Fruit fly (Drosophila melanogaster) whole organism, embryonic: Measurements from ENCODE around the gene CG14237.

Source experiments
- ATbp ChIP-seq: fragments of 200-800 bp; sonication (Bioruptor generic); optimal IDR thresholded peaks from 2 replicates; lab custom pipeline; 2017; ENCODE audit warnings: missing biosample characterization, mild to moderate bottlenecking, missing genetic modification characterization, missing genetic modification reagents
- CG10209 ChIP-seq: fragments of 200-800 bp; sonication (Bioruptor generic); optimal IDR thresholded peaks from 3 replicates; lab custom pipeline; 2017; ENCODE audit warnings: missing biosample characterization, mild to moderate bottlenecking, missing genetic modification characterization, missing genetic modification reagents
- CG10274 ChIP-seq: fragments of 200-800 bp; sonication (Bioruptor generic); optimal IDR thresholded peaks from 3 replicates; lab custom pipeline; 2017; ENCODE audit warnings: missing biosample characterization, mild to moderate bottlenecking, missing genetic modification characterization
- CG10959 ChIP-seq: fragments of 200-800 bp; sonication (Bioruptor generic); IDR thresholded peaks from 2 replicates; pipeline ENCODE4 v1.3.6; 2022; ENCODE audit warnings: missing biosample characterization, missing genetic modification characterization
- CG11247 ChIP-seq: fragments of 200-800 bp; sonication (Bioruptor generic); IDR thresholded peaks from 2 replicates; pipeline ENCODE4 v1.3.6; 2022; ENCODE audit warnings: missing biosample characterization, missing genetic modification characterization
- CG11456 ChIP-seq: fragments of 200-800 bp; sonication (Bioruptor generic); IDR thresholded peaks from 3 replicates; pipeline ENCODE4 v1.3.6; 2022; ENCODE audit warnings: missing biosample characterization, missing genetic modification characterization
- CG11504 ChIP-seq: fragments of 200-800 bp; sonication (Bioruptor generic); optimal IDR thresholded peaks from 3 replicates; lab custom pipeline; 2019; ENCODE audit warnings: missing biosample characterization, mild to moderate bottlenecking, missing genetic modification characterization, moderate library complexity
- CG11696 ChIP-seq: fragments of 200-800 bp; sonication (Bioruptor generic); IDR thresholded peaks from 2 replicates; pipeline ENCODE4 v1.3.6; 2022; ENCODE audit warnings: missing biosample characterization, missing genetic modification characterization
- CG12236 ChIP-seq: fragments of 200-800 bp; sonication (Bioruptor generic); optimal IDR thresholded peaks from 2 replicates; lab custom pipeline; 2016; ENCODE audit warnings: missing biosample characterization, missing genetic modification characterization
- CG13775 ChIP-seq: fragments of 200-800 bp; sonication (Bioruptor generic); optimal IDR thresholded peaks from 3 replicates; lab custom pipeline; 2017; ENCODE audit warnings: missing biosample characterization, mild to moderate bottlenecking, missing genetic modification characterization
- CG17328 ChIP-seq: fragments of 200-800 bp; sonication (Bioruptor generic); IDR thresholded peaks from 2 replicates; pipeline ENCODE4 v1.3.6; 2022; ENCODE audit warnings: missing biosample characterization, missing genetic modification characterization
- CG17361 ChIP-seq: fragments of 200-800 bp; sonication (Bioruptor generic); IDR thresholded peaks from 3 replicates; pipeline ENCODE4 v1.3.6; 2022; ENCODE audit warnings: missing biosample characterization, missing genetic modification characterization
- CG2116 ChIP-seq: fragments of 200-800 bp; sonication (Bioruptor generic); optimal IDR thresholded peaks from 3 replicates; lab custom pipeline; 2018; ENCODE audit warnings: missing biosample characterization, mild to moderate bottlenecking, missing genetic modification characterization
- CG3163 ChIP-seq: fragments of 200-800 bp; sonication (Bioruptor generic); optimal IDR thresholded peaks from 3 replicates; lab custom pipeline; 2016; ENCODE audit warnings: missing biosample characterization, missing genetic modification characterization
- CG32767 ChIP-seq: fragments of 200-800 bp; sonication (Bioruptor generic); IDR thresholded peaks from 2 replicates; pipeline ENCODE4 v1.3.6; 2022; ENCODE audit warnings: missing biosample characterization, missing genetic modification characterization
- CG3847 ChIP-seq: fragments of 200-800 bp; sonication (Bioruptor generic); IDR thresholded peaks from 2 replicates; pipeline ENCODE4 v1.3.6; 2022; ENCODE audit warnings: missing biosample characterization, missing genetic modification characterization
- CG5953 ChIP-seq: fragments of 200-800 bp; sonication (Bioruptor generic); IDR thresholded peaks from 2 replicates; pipeline ENCODE4 v1.3.6; 2022; ENCODE audit warnings: missing biosample characterization, missing genetic modification characterization
- CG6254 ChIP-seq: fragments of 200-800 bp; sonication (Bioruptor generic); optimal IDR thresholded peaks from 3 replicates; lab custom pipeline; 2017; ENCODE audit warnings: mild to moderate bottlenecking, missing biosample characterization, missing genetic modification reagents, missing genetic modification characterization
- CG7372 ChIP-seq: fragments of 200-800 bp; sonication (Bioruptor generic); IDR thresholded peaks from 2 replicates; pipeline ENCODE4 v1.3.6; 2022; ENCODE audit warnings: missing biosample characterization, missing genetic modification characterization
- CG8388 ChIP-seq: fragments of 200-800 bp; sonication (Bioruptor generic); optimal IDR thresholded peaks from 2 replicates; lab custom pipeline; 2019; ENCODE audit warnings: missing biosample characterization, mild to moderate bottlenecking, missing genetic modification characterization, moderate library complexity
- CrebB ChIP-seq: fragments of 200-800 bp; sonication (Bioruptor generic); optimal IDR thresholded peaks from 3 replicates; lab custom pipeline; 2018; ENCODE audit warnings: missing biosample characterization, mild to moderate bottlenecking, missing genetic modification characterization
- D ChIP-seq, 2 experiments: fragments of 200-800 bp in 1 of 2; fragments of >200 bp in 1 of 2; sonication (Bioruptor generic) in 1 of 2; optimal IDR thresholded peaks; 2 replicates in 1 of 2; 3 replicates in 1 of 2; lab custom pipeline; 2017; ENCODE audit warnings: mild to moderate bottlenecking in 1 of 2, missing biosample characterization in 1 of 2, missing genetic modification characterization in 1 of 2, missing genetic modification reagents in 1 of 2
- Elba2 ChIP-seq: fragments of 200-800 bp; sonication (Bioruptor generic); optimal IDR thresholded peaks from 3 replicates; lab custom pipeline; 2016; ENCODE audit warnings: missing biosample characterization, missing genetic modification characterization
- Hand ChIP-seq: fragments of 200-800 bp; sonication (Bioruptor generic); optimal IDR thresholded peaks from 2 replicates; lab custom pipeline; 2017; ENCODE audit warnings: mild to moderate bottlenecking, missing biosample characterization, missing genetic modification reagents, missing genetic modification characterization
- HmgZ ChIP-seq: fragments of 200-800 bp; sonication (Bioruptor generic); optimal IDR thresholded peaks from 2 replicates; lab custom pipeline; 2018; ENCODE audit warnings: missing biosample characterization, mild to moderate bottlenecking, missing genetic modification characterization
- Hmr ChIP-seq: fragments of 200-800 bp; sonication (Bioruptor generic); optimal IDR thresholded peaks from 3 replicates; lab custom pipeline; 2017; ENCODE audit warnings: mild to moderate bottlenecking, missing biosample characterization, missing genetic modification reagents, missing genetic modification characterization
- MESR4 ChIP-seq: fragments of 200-800 bp; sonication (Bioruptor generic); optimal IDR thresholded peaks from 2 replicates; lab custom pipeline; 2018; ENCODE audit warnings: missing biosample characterization, mild to moderate bottlenecking, missing genetic modification characterization, moderate library complexity
- Scr ChIP-seq: fragments of 200-800 bp; sonication (Bioruptor generic); IDR thresholded peaks from 2 replicates; pipeline ENCODE4 v1.3.6; 2022; ENCODE audit warnings: missing biosample characterization, missing genetic modification characterization; ENCODE audit not compliant: partially characterized antibody
- Six4 ChIP-seq: fragments of 200-800 bp; sonication (Bioruptor generic); optimal IDR thresholded peaks from 2 replicates; lab custom pipeline; 2016; ENCODE audit warnings: missing biosample characterization, missing genetic modification characterization
- Ssrp ChIP-seq: fragments of 200-800 bp; sonication (Bioruptor generic); optimal IDR thresholded peaks from 2 replicates; lab custom pipeline; 2018; ENCODE audit warnings: missing biosample characterization, mild to moderate bottlenecking, missing genetic modification characterization, moderate library complexity
- Xrp1 ChIP-seq: fragments of 200-800 bp; sonication (Bioruptor generic); IDR thresholded peaks from 2 replicates; pipeline ENCODE4 v1.3.6; 2022; ENCODE audit warnings: missing biosample characterization, missing genetic modification characterization
- abd-A ChIP-seq: fragments of 200-800 bp; sonication (Bioruptor generic); optimal IDR thresholded peaks from 3 replicates; lab custom pipeline; 2019; ENCODE audit warnings: missing biosample characterization, mild to moderate bottlenecking, missing genetic modification characterization, moderate library complexity
- ap ChIP-seq: fragments of 200-800 bp; sonication (Bioruptor generic); IDR thresholded peaks from 2 replicates; pipeline ENCODE4 v1.3.6; 2022; ENCODE audit warnings: missing biosample characterization, missing genetic modification characterization
- bbx ChIP-seq: fragments of 200-800 bp; sonication (Bioruptor generic); IDR thresholded peaks from 2 replicates; pipeline ENCODE4 v1.3.6; 2022; ENCODE audit warnings: missing biosample characterization, missing genetic modification characterization; ENCODE audit not compliant: partially characterized antibody
- bowl ChIP-seq: fragments of 200-800 bp; sonication (Bioruptor generic); IDR thresholded peaks from 2 replicates; pipeline ENCODE4 v1.3.6; 2022; ENCODE audit warnings: missing biosample characterization, missing genetic modification characterization
- cas ChIP-seq: fragments of 200-800 bp; sonication (Bioruptor generic); IDR thresholded peaks from 2 replicates; pipeline ENCODE4 v1.3.6; 2022; ENCODE audit warnings: missing biosample characterization, missing genetic modification characterization
- ci ChIP-seq: fragments of 200-800 bp; sonication (Bioruptor generic); IDR thresholded peaks from 3 replicates; pipeline ENCODE4 v1.3.6; 2022; ENCODE audit warnings: missing biosample characterization, missing genetic modification characterization
- dati ChIP-seq: fragments of 200-800 bp; sonication (Bioruptor generic); IDR thresholded peaks from 2 replicates; pipeline ENCODE4 v1.3.6; 2022; ENCODE audit warnings: missing biosample characterization, missing genetic modification characterization
- disco-r ChIP-seq: fragments of 200-800 bp; sonication (Bioruptor generic); optimal IDR thresholded peaks from 2 replicates; lab custom pipeline; 2016; ENCODE audit warnings: missing biosample characterization, missing genetic modification characterization
- dmrt99B ChIP-seq: fragments of 200-800 bp; sonication (Bioruptor generic); optimal IDR thresholded peaks from 2 replicates; lab custom pipeline; 2018; ENCODE audit warnings: missing biosample characterization, mild to moderate bottlenecking, missing genetic modification characterization, moderate library complexity
- fd102C ChIP-seq: fragments of 200-800 bp; sonication (Bioruptor generic); optimal IDR thresholded peaks from 2 replicates; lab custom pipeline; 2018; ENCODE audit warnings: missing biosample characterization, mild to moderate bottlenecking, missing genetic modification characterization, moderate library complexity
- grau ChIP-seq: fragments of 200-800 bp; optimal IDR thresholded peaks from 3 replicates; lab custom pipeline; 2019; ENCODE audit warnings: missing biosample characterization, mild to moderate bottlenecking, missing genetic modification characterization, moderate library complexity
- gro ChIP-seq: fragments of 200-800 bp; sonication (Bioruptor generic); optimal IDR thresholded peaks from 2 replicates; lab custom pipeline; 2016; ENCODE audit warnings: missing biosample characterization, missing genetic modification characterization
- h ChIP-seq: fragments of >200 bp; optimal IDR thresholded peaks from 2 replicates; lab custom pipeline; 2017
- her ChIP-seq: fragments of 200-800 bp; sonication (Bioruptor generic); optimal IDR thresholded peaks from 2 replicates; lab custom pipeline; 2016; ENCODE audit warnings: missing biosample characterization, missing genetic modification characterization
- sens-2 ChIP-seq: fragments of 200-800 bp; sonication (Bioruptor generic); IDR thresholded peaks from 2 replicates; pipeline ENCODE4 v1.3.6; 2022; ENCODE audit warnings: missing biosample characterization, missing genetic modification characterization
- ssp ChIP-seq: fragments of 200-800 bp; sonication (Bioruptor generic); IDR thresholded peaks from 2 replicates; pipeline ENCODE4 v1.3.6; 2022; ENCODE audit warnings: missing biosample characterization, missing genetic modification characterization
- toy ChIP-seq: fragments of 200-800 bp; sonication (Bioruptor generic); IDR thresholded peaks from 2 replicates; pipeline ENCODE4 v1.3.6; 2022; ENCODE audit warnings: missing biosample characterization, missing genetic modification characterization
- unc-4 ChIP-seq: fragments of 200-800 bp; sonication (Bioruptor generic); IDR thresholded peaks from 2 replicates; pipeline ENCODE4 v1.3.6; 2022; ENCODE audit warnings: missing biosample characterization, missing genetic modification characterization; ENCODE audit not compliant: partially characterized antibody
- vnd ChIP-seq: fragments of 200-800 bp; sonication (Bioruptor generic); IDR thresholded peaks from 3 replicates; pipeline ENCODE4 v1.3.6; 2022; ENCODE audit warnings: missing biosample characterization, missing genetic modification characterization; ENCODE audit not compliant: partially characterized antibody

CG14237 gene

dm6 chr3R:26443875-26444511, 12.7 kb upstream of the CG14237 start (continued):
- TF ChIP-seq bbx (GFP tag; lab: Robert Waterston, UW) (no peak), CG11504 (tag; lab: Kevin White, UChicago) (peak; percentile 81), CG2116 (no peak), CG11247 (GFP tag; lab: Robert Waterston, UW) (no peak), unc-4 (no peak), CG11456 (GFP tag; lab: Robert Waterston, UW) (peak; percentile 51; the same call in 1 of the 3 replicates), disco-r (GFP tag; lab: Kevin White, UChicago) (no peak), CG10274 (GFP tag; lab: Kevin White, UChicago) (no peak), CG8388 (GFP tag; lab: Kevin White, UChicago) (peak; percentile 65), ap (GFP tag; lab: Robert Waterston, UW) (no peak), dati (GFP tag; lab: Robert Waterston, UW) (no peak), bowl (GFP tag; lab: Robert Waterston, UW) (no peak), dmrt99B (tag; lab: Kevin White, UChicago) (peak; percentile 77), HmgZ (tag; lab: Kevin White, UChicago) (no peak), Ssrp (tag; lab: Kevin White, UChicago) (peak; percentile 56), grau (no peak), fd102C (GFP tag; lab: Kevin White, UChicago) (no peak), Six4 (peak; percentile 31), CG6254 (GFP tag; lab: Kevin White, UChicago) (peak; percentile 60), CG12236 (GFP tag; lab: Kevin White, UChicago) (no peak), CG13775 (GFP tag; lab: Kevin White, UChicago) (peak; percentile 8), sens-2 (GFP tag; lab: Robert Waterston, UW) (no peak), Hmr (no peak), h (lab: Kevin White, UChicago) (no peak), CG5953 (GFP tag; lab: Robert Waterston, UW) (no peak), CG11696 (GFP tag; lab: Robert Waterston, UW) (no peak), Scr (no peak), CG3847 (no peak), her (no peak), CG7372 (GFP tag; lab: Robert Waterston, UW) (0 out of 2 replicates have a peak, but pooled peaks have one; percentile 21), Hand (GFP tag; lab: Kevin White, UChicago) (no peak), CG10959 (GFP tag; lab: Robert Waterston, UW) (no peak), toy (no peak), ssp (GFP tag; lab: Robert Waterston, UW) (peak; percentile 52; the same call in 1 of the 2 replicates), Elba2 (GFP tag; lab: Kevin White, UChicago) (no peak), ATbp (peak; percentile 55), vnd (GFP tag; lab: Robert Waterston, UW) (no peak), ci (GFP tag; lab: Robert Waterston, UW) (0 out of 3 replicates have a peak, but pooled peaks have one; percentile 20), CG10209 (peak; percentile 39), CG32767 (GFP tag; lab: Robert Waterston, UW) (no peak), Xrp1 (GFP tag; lab: Robert Waterston, UW) (peak; percentile 76), CG3163 (GFP tag; lab: Kevin White, UChicago) (no peak), CG17361 (GFP tag; lab: Robert Waterston, UW) (peak; percentile 84), D (optimal IDR thresholded peaks at IDR 0.05; lab: Kevin White, UChicago) (no peak), D (GFP tag; optimal IDR thresholded peaks at IDR 0.05; lab: Kevin White, UChicago) (peak; percentile 77), gro (GFP tag; lab: Kevin White, UChicago) (no peak), CrebB (tag; lab: Kevin White, UChicago) (no peak), CG17328 (GFP tag; lab: Robert Waterston, UW) (peak; percentile 38; the same call in 1 of the 2 replicates), abd-A (no peak), cas (no peak), MESR4 (GFP tag; lab: Kevin White, UChicago) (no peak)
